Fruit fly (Drosophila melanogaster) whole organism, prepupa: Measurements from ENCODE around the gene Rbp.

ENCODE experiments used
- Blimp-1 ChIP-seq: fragments of 200-800 bp; sonication (Bioruptor generic); optimal IDR thresholded peaks from 3 replicates; lab custom pipeline; 2017; ENCODE audit warnings: missing biosample characterization, missing genetic modification characterization, mild to moderate bottlenecking, moderate library complexity, missing genetic modification reagents
- CG10631 ChIP-seq: fragments of 200-800 bp; sonication (Bioruptor generic); optimal IDR thresholded peaks from 2 replicates; lab custom pipeline; 2016; ENCODE audit warnings: missing biosample characterization, missing genetic modification characterization
- CG10669 ChIP-seq: fragments of 200-800 bp; sonication (Bioruptor generic); optimal IDR thresholded peaks from 3 replicates; lab custom pipeline; 2018; ENCODE audit warnings: missing biosample characterization, mild to moderate bottlenecking, missing genetic modification characterization, moderate library complexity
- CG11294 ChIP-seq: fragments of 200-800 bp; sonication (Bioruptor generic); IDR thresholded peaks from 2 replicates; pipeline ENCODE4 v1.3.6; 2022; ENCODE audit warnings: missing biosample characterization, missing genetic modification characterization
- CG11762 ChIP-seq: fragments of 200-800 bp; sonication (Bioruptor generic); optimal IDR thresholded peaks from 3 replicates; lab custom pipeline; 2016; ENCODE audit warnings: missing biosample characterization, missing genetic modification characterization; ENCODE audit not compliant: insufficient read depth
- CG15336 ChIP-seq: fragments of 200-800 bp; sonication (Bioruptor generic); IDR thresholded peaks from 2 replicates; pipeline ENCODE4 v1.3.6; 2022; ENCODE audit warnings: missing biosample characterization, missing genetic modification characterization
- CG3032 ChIP-seq: fragments of 200-800 bp; optimal IDR thresholded peaks from 2 replicates; lab custom pipeline; 2019; ENCODE audit warnings: missing biosample characterization, mild to moderate bottlenecking, missing genetic modification characterization, moderate library complexity
- CG31627 ChIP-seq: fragments of 200-800 bp; sonication (Bioruptor generic); optimal IDR thresholded peaks from 3 replicates; lab custom pipeline; 2016; ENCODE audit warnings: missing biosample characterization, missing genetic modification characterization
- CG34406 ChIP-seq: fragments of 200-800 bp; sonication (Bioruptor generic); optimal IDR thresholded peaks from 3 replicates; lab custom pipeline; 2016; ENCODE audit warnings: missing biosample characterization, missing genetic modification characterization
- CG3919 ChIP-seq: fragments of 200-800 bp; sonication (Bioruptor generic); optimal IDR thresholded peaks from 3 replicates; lab custom pipeline; 2016; ENCODE audit warnings: missing biosample characterization, missing genetic modification characterization
- CG6163 ChIP-seq: fragments of 200-800 bp; sonication (Bioruptor generic); IDR thresholded peaks from 3 replicates; pipeline ENCODE4 v1.3.6; 2022; ENCODE audit warnings: missing biosample characterization, missing genetic modification characterization
- CG6276 ChIP-seq: fragments of 200-800 bp; sonication (Bioruptor generic); optimal IDR thresholded peaks from 2 replicates; lab custom pipeline; 2017; ENCODE audit warnings: missing biosample characterization, mild to moderate bottlenecking, missing genetic modification characterization
- CG6854 ChIP-seq: fragments of 200-800 bp; sonication (Bioruptor generic); optimal IDR thresholded peaks from 2 replicates; lab custom pipeline; 2017; ENCODE audit warnings: missing biosample characterization, mild to moderate bottlenecking, missing genetic modification characterization
- CG8119 ChIP-seq: fragments of 200-800 bp; sonication (Bioruptor generic); IDR thresholded peaks from 3 replicates; pipeline ENCODE4 v1.3.6; 2022; ENCODE audit warnings: missing biosample characterization, missing genetic modification characterization
- CG8632 ChIP-seq: fragments of 200-800 bp; sonication (Bioruptor generic); optimal IDR thresholded peaks from 3 replicates; lab custom pipeline; 2016; ENCODE audit warnings: missing biosample characterization, missing genetic modification characterization
- CG9139 ChIP-seq: fragments of 200-800 bp; sonication (Bioruptor generic); optimal IDR thresholded peaks from 3 replicates; lab custom pipeline; 2017; ENCODE audit warnings: missing biosample characterization, mild to moderate bottlenecking, missing genetic modification characterization
- Eip75B ChIP-seq: fragments of 200-800 bp; sonication (Bioruptor generic); optimal IDR thresholded peaks from 3 replicates; lab custom pipeline; 2016; ENCODE audit warnings: missing biosample characterization, missing genetic modification characterization
- Eip78C ChIP-seq: fragments of 200-800 bp; sonication (Bioruptor generic); peaks from one replicate; lab custom pipeline; 2016; ENCODE audit warnings: missing biosample characterization, missing genetic modification characterization
- Ets96B ChIP-seq: fragments of 200-800 bp; optimal IDR thresholded peaks from 2 replicates; lab custom pipeline; 2019; ENCODE audit warnings: missing biosample characterization, mild to moderate bottlenecking, missing genetic modification characterization, moderate library complexity
- Gug ChIP-seq: fragments of 200-800 bp; sonication (Bioruptor generic); IDR thresholded peaks from 2 replicates; pipeline ENCODE4 v1.3.6; 2022; ENCODE audit warnings: missing biosample characterization, missing genetic modification characterization
- Hr38 ChIP-seq: sonication (Bioruptor generic); optimal IDR thresholded peaks from 2 replicates; lab custom pipeline; 2016; ENCODE audit warnings: missing biosample characterization, missing genetic modification characterization
- Met ChIP-seq: fragments of 200-800 bp; sonication (Bioruptor generic); optimal IDR thresholded peaks from 3 replicates; lab custom pipeline; 2016; ENCODE audit warnings: missing biosample characterization, missing genetic modification characterization
- OdsH ChIP-seq: fragments of 200-800 bp; sonication (Bioruptor generic); optimal IDR thresholded peaks from 3 replicates; lab custom pipeline; 2016; ENCODE audit warnings: missing biosample characterization, missing genetic modification characterization
- Sox14 ChIP-seq: fragments of 200-800 bp; sonication (Bioruptor generic); optimal IDR thresholded peaks from 3 replicates; lab custom pipeline; 2016; ENCODE audit warnings: missing biosample characterization, missing genetic modification characterization
- Sox15 ChIP-seq: fragments of 200-800 bp; sonication (Bioruptor generic); optimal IDR thresholded peaks from 3 replicates; lab custom pipeline; 2016; ENCODE audit warnings: missing biosample characterization, missing genetic modification characterization
- achi ChIP-seq: fragments of 200-800 bp; sonication (Bioruptor generic); optimal IDR thresholded peaks from 3 replicates; lab custom pipeline; 2016; ENCODE audit warnings: missing biosample characterization, missing genetic modification characterization
- acj6 ChIP-seq: fragments of 200-800 bp; sonication (Bioruptor generic); optimal IDR thresholded peaks from 3 replicates; lab custom pipeline; 2016; ENCODE audit warnings: missing biosample characterization, missing genetic modification characterization
- cyc ChIP-seq: fragments of 200-800 bp; sonication (Bioruptor generic); optimal IDR thresholded peaks from 3 replicates; lab custom pipeline; 2016; ENCODE audit warnings: missing biosample characterization, missing genetic modification characterization
- dsx ChIP-seq: fragments of 200-800 bp; optimal IDR thresholded peaks from 3 replicates; lab custom pipeline; 2019; ENCODE audit warnings: missing biosample characterization, mild to moderate bottlenecking, missing genetic modification characterization, moderate library complexity; ENCODE audit not compliant: poor library complexity, severe bottlenecking
- esn ChIP-seq: fragments of 200-800 bp; sonication (Bioruptor generic); optimal IDR thresholded peaks from 2 replicates; lab custom pipeline; 2016; ENCODE audit warnings: missing biosample characterization, mild to moderate bottlenecking, missing genetic modification characterization, moderate library complexity
- fd59A ChIP-seq: fragments of 200-800 bp; sonication (Bioruptor generic); optimal IDR thresholded peaks from 2 replicates; lab custom pipeline; 2017; ENCODE audit warnings: missing biosample characterization, mild to moderate bottlenecking, missing genetic modification characterization, missing genetic modification reagents
- fkh ChIP-seq: fragments of 200-800 bp; sonication (Bioruptor generic); optimal IDR thresholded peaks from 3 replicates; lab custom pipeline; 2017; ENCODE audit warnings: missing biosample characterization, mild to moderate bottlenecking, missing genetic modification characterization, moderate library complexity
- lz ChIP-seq: fragments of 200-800 bp; sonication (Bioruptor generic); optimal IDR thresholded peaks from 3 replicates; lab custom pipeline; 2016; ENCODE audit warnings: missing biosample characterization, missing genetic modification characterization
- salr ChIP-seq, 2 experiments: fragments of 200-800 bp; sonication (Bioruptor generic); optimal IDR thresholded peaks; 3 replicates each; lab custom pipeline; 2016 to 2018; ENCODE audit warnings: missing biosample characterization in 2 of 2, missing genetic modification characterization in 2 of 2, mild to moderate bottlenecking in 1 of 2
- ss ChIP-seq, 2 experiments: fragments of 200-800 bp; sonication (Bioruptor generic); optimal IDR thresholded peaks; 2 replicates in 1 of 2; 3 replicates in 1 of 2; lab custom pipeline; 2017 to 2018; ENCODE audit warnings: mild to moderate bottlenecking in 2 of 2, missing biosample characterization in 2 of 2, missing genetic modification characterization in 2 of 2, moderate library complexity in 1 of 2
- topi ChIP-seq: fragments of 200-800 bp; sonication (Bioruptor generic); optimal IDR thresholded peaks from 3 replicates; lab custom pipeline; 2016; ENCODE audit warnings: missing biosample characterization, missing genetic modification characterization

The Rbp gene

dm6 chr3R:15347822-15348221, 26.6 kb upstream of the Rbp start, which contains the start of the genes CG42726 and CG42727 (continued):
- TF ChIP-seq ss (GFP tag; optimal IDR thresholded peaks at IDR 0.05; lab: Kevin White, UChicago) (no peak), CG8632 (GFP tag; lab: Kevin White, UChicago) (peak; percentile 22), topi (GFP tag; lab: Kevin White, UChicago) (peak; percentile 44), CG10669 (GFP tag; lab: Kevin White, UChicago) (peak; percentile 24), Gug (GFP tag; lab: Robert Waterston, UW) (no peak), Sox15 (peak; percentile 13), CG15336 (GFP tag; lab: Robert Waterston, UW) (no peak), Ets96B (tag; lab: Kevin White, UChicago) (peak; percentile 44), lz (GFP tag; lab: Kevin White, UChicago) (peak; percentile 48), achi (peak; percentile 30), CG11294 (GFP tag; lab: Robert Waterston, UW) (0 out of 2 replicates have a peak, but pooled peaks have one; percentile 27), fd59A (GFP tag; lab: Kevin White, UChicago) (no peak), CG11762 (GFP tag; lab: Kevin White, UChicago) (peak; percentile 10), CG6163 (GFP tag; lab: Robert Waterston, UW) (peak; percentile 51), CG3919 (GFP tag; lab: Kevin White, UChicago) (no peak), fkh (GFP tag; lab: Kevin White, UChicago) (no peak)

dm6 chr3R:15350993-15351426, 23.4 kb upstream of the Rbp start, which contains the start of the genes Trs33 and Tmtc4:
Gene Trs33, minus strand, starts transcription at chr3R:15350995.
Gene Tmtc4, plus strand, starts transcription at chr3R:15351225.
- TF ChIP-seq Sox14 (GFP tag; lab: Kevin White, UChicago): peak; percentile 44
- peak; percentile 96 for TF ChIP-seq fkh (GFP tag; lab: Kevin White, UChicago)
- TF ChIP-seq lz (GFP tag; lab: Kevin White, UChicago): peak; percentile 8
- peak; percentile 29; the same call in 1 of the 2 replicates for TF ChIP-seq CG15336 (GFP tag; lab: Robert Waterston, UW)
- TF ChIP-seq CG31627 (GFP tag; lab: Kevin White, UChicago): peak; percentile 10
- TF ChIP-seq CG3032 (tag; lab: Kevin White, UChicago): peak; percentile 54
- peak; percentile 24 for TF ChIP-seq CG34406 (GFP tag; lab: Kevin White, UChicago)
- no peak for TF ChIP-seq salr (GFP tag; optimal IDR thresholded peaks at IDR 0.05; lab: Kevin White, UChicago)
- no peak for TF ChIP-seq CG11294 (GFP tag; lab: Robert Waterston, UW)
- no peak for TF ChIP-seq Met (GFP tag; lab: Kevin White, UChicago)
- peak; percentile 7 for TF ChIP-seq dsx (GFP tag; lab: Kevin White, UChicago)
- TF ChIP-seq Ets96B (tag; lab: Kevin White, UChicago): peak; percentile 35
- peak; percentile 36 for TF ChIP-seq cyc
- peak; percentile 54 for TF ChIP-seq esn
- TF ChIP-seq CG6854 (GFP tag; lab: Kevin White, UChicago): no peak
- TF ChIP-seq CG10631 (GFP tag; lab: Kevin White, UChicago): peak; percentile 47
- peak; percentile 75 for TF ChIP-seq Eip78C (GFP tag; lab: Kevin White, UChicago)
- no peak for TF ChIP-seq Hr38
- peak; percentile 30 for TF ChIP-seq CG10669 (GFP tag; lab: Kevin White, UChicago)
- TF ChIP-seq topi (GFP tag; lab: Kevin White, UChicago): peak; percentile 25

dm6 chr3R:15354019-15354418, 20.4 kb upstream of the Rbp start:
- TF ChIP-seq fkh (GFP tag; lab: Kevin White, UChicago) (peak; percentile 93), CG8119 (GFP tag; lab: Robert Waterston, UW) (no peak)

dm6 chr3R:15356152-15356551, 18.3 kb upstream of the Rbp start:
- TF ChIP-seq OdsH (GFP tag; lab: Kevin White, UChicago) (no peak), Blimp-1 (GFP tag; lab: Kevin White, UChicago) (no peak), CG15336 (GFP tag; lab: Robert Waterston, UW) (no peak), acj6 (GFP tag; lab: Kevin White, UChicago) (no peak), topi (GFP tag; lab: Kevin White, UChicago) (no peak), CG11294 (GFP tag; lab: Robert Waterston, UW) (no peak), fd59A (GFP tag; lab: Kevin White, UChicago) (no peak), CG9139 (GFP tag; lab: Kevin White, UChicago) (no peak), Eip75B (GFP tag; lab: Kevin White, UChicago) (no peak), dsx (GFP tag; lab: Kevin White, UChicago) (no peak), CG6276 (GFP tag; lab: Kevin White, UChicago) (no peak), Hr38 (no peak)
